Worm (Caenorhabditis elegans) whole organism, L1 larva: ENCODE data around the gene srz-71.
"Not testable (repeated sequence)": the region's sequence is repeated elsewhere in the genome, so short reads cannot be mapped to it uniquely, and the experiment has no call there.

Experiments used
- fos-1 ChIP-seq: fragments of 150-350 bp; optimal IDR thresholded peaks from 2 replicates; lab custom pipeline; 2014; ENCODE audit warnings: missing biosample characterization, missing genetic modification characterization
- nhr-20 ChIP-seq: sonication (generic microtip); optimal IDR thresholded peaks from 2 replicates; lab custom pipeline; 2016; ENCODE audit warnings: mild to moderate bottlenecking, missing genetic modification characterization, missing compliant biosample characterization
- nhr-77 ChIP-seq: fragments of 150-350 bp; optimal IDR thresholded peaks from 2 replicates; lab custom pipeline; 2014; ENCODE audit warnings: missing biosample characterization, missing genetic modification characterization
- nhr-90 ChIP-seq: sonication (generic microtip); optimal IDR thresholded peaks from 2 replicates; lab custom pipeline; 2016; ENCODE audit warnings: mild to moderate bottlenecking, missing genetic modification characterization, missing compliant biosample characterization; ENCODE audit not compliant: poor library complexity

DNA sequence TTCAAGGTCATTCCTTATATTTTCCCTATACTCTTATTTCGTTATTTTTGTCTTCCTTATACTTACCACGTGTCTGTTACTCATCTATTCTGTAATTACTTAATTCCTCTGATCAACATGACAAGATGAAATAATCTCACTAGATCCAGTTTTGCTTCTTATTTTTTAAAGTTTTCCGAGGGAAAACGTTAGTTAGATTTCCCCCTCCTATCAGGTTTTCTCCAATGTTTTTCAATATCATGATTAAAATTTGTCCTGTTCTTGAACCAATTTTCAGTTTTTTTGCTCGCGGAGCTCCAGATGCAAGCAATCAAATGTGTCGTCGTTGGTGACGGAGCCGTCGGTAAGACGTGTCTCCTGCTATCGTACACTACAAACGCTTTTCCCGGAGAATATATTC lies 24.8 kb upstream of the srz-71 start, which contains the start of gene rac-2:
- TF ChIP-seq nhr-77; nhr-20 (tag; lab: Kevin White, UChicago); nhr-90 (tag; lab: Kevin White, UChicago); fos-1 (tag; lab: Kevin White, UChicago): not testable (repeated sequence)
